Fruit fly (Drosophila melanogaster) whole organism, embryonic: ENCODE measurements around the gene CG3184.

Experiments used
- Lpt ChIP-seq: fragments of >200 bp; optimal IDR thresholded peaks from 2 replicates; lab custom pipeline; 2018; ENCODE audit warnings: missing biosample characterization, missing genetic modification characterization
- da ChIP-seq: fragments of 200-800 bp; sonication (Bioruptor generic); optimal IDR thresholded peaks from 2 replicates; lab custom pipeline; 2016; ENCODE audit warnings: missing biosample characterization, missing genetic modification characterization
- dmrt11E ChIP-seq: fragments of 200-800 bp; sonication (Bioruptor generic); optimal IDR thresholded peaks from 3 replicates; lab custom pipeline; 2018; ENCODE audit warnings: missing biosample characterization, mild to moderate bottlenecking, missing genetic modification characterization, moderate library complexity
- twi ChIP-seq: fragments of 200-800 bp; optimal IDR thresholded peaks from 2 replicates; lab custom pipeline; 2019; ENCODE audit warnings: missing biosample characterization, mild to moderate bottlenecking, missing genetic modification characterization, moderate library complexity

DNA sequence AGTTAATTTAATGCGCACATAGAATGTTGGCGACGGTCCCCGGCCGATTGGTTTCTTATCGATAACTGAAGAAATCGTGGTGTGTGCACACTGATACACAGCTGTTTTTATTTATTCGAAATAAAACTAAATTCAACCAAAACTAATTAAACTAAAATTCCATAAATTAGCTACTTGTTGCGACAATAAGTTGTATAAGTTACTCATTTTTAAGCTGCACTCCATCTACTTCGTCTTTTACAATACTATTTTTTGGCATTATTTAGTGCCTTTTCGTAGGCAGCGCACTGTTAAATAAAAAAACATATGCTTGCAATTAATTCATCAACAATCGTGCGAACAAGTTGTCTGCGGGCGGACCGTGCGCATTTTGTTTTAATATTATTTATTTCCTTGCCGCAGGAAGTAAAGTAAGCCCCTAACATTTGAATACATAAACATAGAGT lies 27.2 kb downstream of the CG3184 start, which contains the start of the genes CG3224 and Ctr1A:
- TF ChIP-seq Lpt (GFP tag; lab: Kevin White, UChicago) (no peak), dmrt11E (tag; lab: Kevin White, UChicago) (no peak), twi (tag; lab: Kevin White, UChicago) (peak; percentile 72), da (GFP tag; lab: Kevin White, UChicago) (no peak)
